Worm (Caenorhabditis elegans) whole organism, L4/young adult: ENCODE measurements around the gene C14E2.4.

ENCODE experiments used
- W03F9.2 ChIP-seq: fragments of 150-350 bp; optimal IDR thresholded peaks from 2 replicates; lab custom pipeline; 2014; ENCODE audit warnings: missing biosample characterization, missing genetic modification characterization
- dao-5 ChIP-seq: sonication (generic microtip); optimal IDR thresholded peaks from 2 replicates; lab custom pipeline; 2016; ENCODE audit warnings: missing genotype, missing genetic modification characterization, moderate library complexity, missing compliant biosample characterization
- him-1 ChIP-seq: sonication (generic microtip); optimal IDR thresholded peaks from 2 replicates; lab custom pipeline; 2016; ENCODE audit warnings: missing genotype, missing genetic modification reagents, missing genetic modification characterization, missing compliant biosample characterization

- TF ChIP-seq him-1 (tag; lab: Kevin White, UChicago) (no peak), dao-5 (tag; lab: Kevin White, UChicago) (no peak), W03F9.2 (tag; lab: Kevin White, UChicago) (no peak)
Measured at ce11 chrX:1791095-1791494, 30.0 kb downstream of the C14E2.4 start.
